Fruit fly (Drosophila melanogaster) whole organism, prepupa: ENCODE data around the gene ome.

Source experiments
- CG11294 ChIP-seq: fragments of 200-800 bp; sonication (Bioruptor generic); IDR thresholded peaks from 2 replicates; pipeline ENCODE4 v1.3.6; 2022; ENCODE audit warnings: missing biosample characterization, missing genetic modification characterization
- CG11762 ChIP-seq: fragments of 200-800 bp; sonication (Bioruptor generic); optimal IDR thresholded peaks from 3 replicates; lab custom pipeline; 2016; ENCODE audit warnings: missing biosample characterization, missing genetic modification characterization; ENCODE audit not compliant: insufficient read depth
- CG11902 ChIP-seq: fragments of 200-800 bp; sonication (Bioruptor generic); optimal IDR thresholded peaks from 3 replicates; lab custom pipeline; 2016; ENCODE audit warnings: missing biosample characterization, missing genetic modification characterization
- CG15336 ChIP-seq: fragments of 200-800 bp; sonication (Bioruptor generic); IDR thresholded peaks from 2 replicates; pipeline ENCODE4 v1.3.6; 2022; ENCODE audit warnings: missing biosample characterization, missing genetic modification characterization
- CG16779 ChIP-seq: fragments of 200-800 bp; sonication (Bioruptor generic); optimal IDR thresholded peaks from 3 replicates; lab custom pipeline; 2017; ENCODE audit warnings: missing biosample characterization, mild to moderate bottlenecking, missing genetic modification characterization
- CG3032 ChIP-seq: fragments of 200-800 bp; optimal IDR thresholded peaks from 2 replicates; lab custom pipeline; 2019; ENCODE audit warnings: missing biosample characterization, mild to moderate bottlenecking, missing genetic modification characterization, moderate library complexity
- CG31627 ChIP-seq: fragments of 200-800 bp; sonication (Bioruptor generic); optimal IDR thresholded peaks from 3 replicates; lab custom pipeline; 2016; ENCODE audit warnings: missing biosample characterization, missing genetic modification characterization
- CG34406 ChIP-seq: fragments of 200-800 bp; sonication (Bioruptor generic); optimal IDR thresholded peaks from 3 replicates; lab custom pipeline; 2016; ENCODE audit warnings: missing biosample characterization, missing genetic modification characterization
- CG3919 ChIP-seq: fragments of 200-800 bp; sonication (Bioruptor generic); optimal IDR thresholded peaks from 3 replicates; lab custom pipeline; 2016; ENCODE audit warnings: missing biosample characterization, missing genetic modification characterization
- CG6163 ChIP-seq: fragments of 200-800 bp; sonication (Bioruptor generic); IDR thresholded peaks from 3 replicates; pipeline ENCODE4 v1.3.6; 2022; ENCODE audit warnings: missing biosample characterization, missing genetic modification characterization
- CG6854 ChIP-seq: fragments of 200-800 bp; sonication (Bioruptor generic); optimal IDR thresholded peaks from 2 replicates; lab custom pipeline; 2017; ENCODE audit warnings: missing biosample characterization, mild to moderate bottlenecking, missing genetic modification characterization
- CG8319 ChIP-seq: fragments of 200-800 bp; sonication (Bioruptor generic); optimal IDR thresholded peaks from 3 replicates; lab custom pipeline; 2016; ENCODE audit warnings: missing biosample characterization, missing genetic modification characterization
- CG8632 ChIP-seq: fragments of 200-800 bp; sonication (Bioruptor generic); optimal IDR thresholded peaks from 3 replicates; lab custom pipeline; 2016; ENCODE audit warnings: missing biosample characterization, missing genetic modification characterization
- Eip75B ChIP-seq: fragments of 200-800 bp; sonication (Bioruptor generic); optimal IDR thresholded peaks from 3 replicates; lab custom pipeline; 2016; ENCODE audit warnings: missing biosample characterization, missing genetic modification characterization
- Eip78C ChIP-seq: fragments of 200-800 bp; sonication (Bioruptor generic); peaks from one replicate; lab custom pipeline; 2016; ENCODE audit warnings: missing biosample characterization, missing genetic modification characterization
- Eip93F ChIP-seq: fragments of 200-800 bp; sonication (Bioruptor generic); optimal IDR thresholded peaks from 2 replicates; lab custom pipeline; 2016; ENCODE audit warnings: missing biosample characterization, mild to moderate bottlenecking, missing genetic modification characterization
- Ets21C ChIP-seq: fragments of 200-800 bp; sonication (Bioruptor generic); optimal IDR thresholded peaks from 3 replicates; lab custom pipeline; 2016; ENCODE audit warnings: missing biosample characterization, missing genetic modification characterization
- Gug ChIP-seq: fragments of 200-800 bp; sonication (Bioruptor generic); IDR thresholded peaks from 2 replicates; pipeline ENCODE4 v1.3.6; 2022; ENCODE audit warnings: missing biosample characterization, missing genetic modification characterization
- Hr38 ChIP-seq: sonication (Bioruptor generic); optimal IDR thresholded peaks from 2 replicates; lab custom pipeline; 2016; ENCODE audit warnings: missing biosample characterization, missing genetic modification characterization
- Hr39 ChIP-seq: fragments of 200-800 bp; sonication (Bioruptor generic); optimal IDR thresholded peaks from 2 replicates; lab custom pipeline; 2016; ENCODE audit warnings: missing biosample characterization, missing genetic modification characterization
- Hr4 ChIP-seq: fragments of 200-800 bp; sonication (Bioruptor generic); optimal IDR thresholded peaks from 3 replicates; lab custom pipeline; 2016; ENCODE audit warnings: missing biosample characterization, missing genetic modification characterization
- Smox ChIP-seq: fragments of 200-800 bp; sonication (Bioruptor generic); optimal IDR thresholded peaks from 3 replicates; lab custom pipeline; 2016; ENCODE audit warnings: missing biosample characterization, missing genetic modification characterization
- Sox102F ChIP-seq: fragments of 200-800 bp; sonication (Bioruptor generic); optimal IDR thresholded peaks from 2 replicates; lab custom pipeline; 2016; ENCODE audit warnings: missing biosample characterization, mild to moderate bottlenecking, missing genetic modification characterization
- Sox14 ChIP-seq: fragments of 200-800 bp; sonication (Bioruptor generic); optimal IDR thresholded peaks from 3 replicates; lab custom pipeline; 2016; ENCODE audit warnings: missing biosample characterization, missing genetic modification characterization
- achi ChIP-seq: fragments of 200-800 bp; sonication (Bioruptor generic); optimal IDR thresholded peaks from 3 replicates; lab custom pipeline; 2016; ENCODE audit warnings: missing biosample characterization, missing genetic modification characterization
- acj6 ChIP-seq: fragments of 200-800 bp; sonication (Bioruptor generic); optimal IDR thresholded peaks from 3 replicates; lab custom pipeline; 2016; ENCODE audit warnings: missing biosample characterization, missing genetic modification characterization
- dac ChIP-seq: fragments of 200-800 bp; sonication (Bioruptor generic); optimal IDR thresholded peaks from 2 replicates; lab custom pipeline; 2017; ENCODE audit warnings: missing biosample characterization, mild to moderate bottlenecking, missing genetic modification characterization
- eg ChIP-seq: fragments of 200-800 bp; sonication (Bioruptor generic); IDR thresholded peaks from 3 replicates; pipeline ENCODE4 v1.3.6; 2022; ENCODE audit warnings: missing biosample characterization, missing genetic modification characterization
- fd59A ChIP-seq: fragments of 200-800 bp; sonication (Bioruptor generic); optimal IDR thresholded peaks from 2 replicates; lab custom pipeline; 2017; ENCODE audit warnings: missing biosample characterization, mild to moderate bottlenecking, missing genetic modification characterization, missing genetic modification reagents
- fd85E ChIP-seq: fragments of 200-800 bp; sonication (Bioruptor generic); optimal IDR thresholded peaks from 3 replicates; lab custom pipeline; 2016; ENCODE audit warnings: missing biosample characterization, missing genetic modification characterization
- fkh ChIP-seq: fragments of 200-800 bp; sonication (Bioruptor generic); optimal IDR thresholded peaks from 3 replicates; lab custom pipeline; 2017; ENCODE audit warnings: missing biosample characterization, mild to moderate bottlenecking, missing genetic modification characterization, moderate library complexity
- lz ChIP-seq: fragments of 200-800 bp; sonication (Bioruptor generic); optimal IDR thresholded peaks from 3 replicates; lab custom pipeline; 2016; ENCODE audit warnings: missing biosample characterization, missing genetic modification characterization
- net ChIP-seq: fragments of 200-800 bp; sonication (Bioruptor generic); optimal IDR thresholded peaks from 3 replicates; lab custom pipeline; 2016; ENCODE audit warnings: missing biosample characterization, missing genetic modification characterization
- pdm3 ChIP-seq: fragments of 200-800 bp; sonication (Bioruptor generic); optimal IDR thresholded peaks from 3 replicates; lab custom pipeline; 2016; ENCODE audit warnings: missing biosample characterization, missing genetic modification characterization
- salr ChIP-seq, 2 experiments: fragments of 200-800 bp; sonication (Bioruptor generic); optimal IDR thresholded peaks; 3 replicates each; lab custom pipeline; 2016 to 2018; ENCODE audit warnings: missing biosample characterization in 2 of 2, missing genetic modification characterization in 2 of 2, mild to moderate bottlenecking in 1 of 2
- spab ChIP-seq: fragments of 200-800 bp; sonication (Bioruptor generic); optimal IDR thresholded peaks from 2 replicates; lab custom pipeline; 2017; ENCODE audit warnings: missing biosample characterization, mild to moderate bottlenecking, missing genetic modification characterization, missing genetic modification reagents
- ss ChIP-seq, 2 experiments: fragments of 200-800 bp; sonication (Bioruptor generic); optimal IDR thresholded peaks; 2 replicates in 1 of 2; 3 replicates in 1 of 2; lab custom pipeline; 2017 to 2018; ENCODE audit warnings: mild to moderate bottlenecking in 2 of 2, missing biosample characterization in 2 of 2, missing genetic modification characterization in 2 of 2, moderate library complexity in 1 of 2
- svp ChIP-seq: fragments of 200-800 bp; sonication (Bioruptor generic); peaks from one replicate; lab custom pipeline; 2016; ENCODE audit warnings: missing biosample characterization, missing genetic modification characterization
- topi ChIP-seq: fragments of 200-800 bp; sonication (Bioruptor generic); optimal IDR thresholded peaks from 3 replicates; lab custom pipeline; 2016; ENCODE audit warnings: missing biosample characterization, missing genetic modification characterization
- vri ChIP-seq: fragments of 200-800 bp; sonication (Bioruptor generic); optimal IDR thresholded peaks from 3 replicates; lab custom pipeline; 2016; ENCODE audit warnings: missing biosample characterization, mild to moderate bottlenecking, missing genetic modification characterization

ome gene

dm6 chr3L:14775711-14776660, 103.3 kb downstream of the ome start, which contains the start of gene mop (continued):
- TF ChIP-seq dac (GFP tag; lab: Kevin White, UChicago) = no peak
- no peak for TF ChIP-seq fd59A (GFP tag; lab: Kevin White, UChicago)
- TF ChIP-seq CG6163 = no peak
- no peak for TF ChIP-seq acj6 (GFP tag; lab: Kevin White, UChicago)
- TF ChIP-seq pdm3 (GFP tag; lab: Kevin White, UChicago) = no peak
- TF ChIP-seq spab (GFP tag; lab: Kevin White, UChicago) = no peak
- no peak for TF ChIP-seq Hr39
- peak; percentile 19 for TF ChIP-seq CG3032
- TF ChIP-seq CG15336 (GFP tag; lab: Robert Waterston, UW) = 0 out of 2 replicates have a peak, but pooled peaks have one; percentile 23
- no peak for TF ChIP-seq CG34406 (GFP tag; lab: Kevin White, UChicago)
- no peak; the same call in 1 of the 3 replicates for TF ChIP-seq eg (GFP tag; lab: Robert Waterston, UW)
- TF ChIP-seq Smox (GFP tag; lab: Kevin White, UChicago) = no peak
- peak; percentile 32 for TF ChIP-seq CG6854 (GFP tag; lab: Kevin White, UChicago)
- TF ChIP-seq CG31627 (GFP tag; lab: Kevin White, UChicago) = peak; percentile 19
- TF ChIP-seq achi (GFP tag; lab: Kevin White, UChicago) = no peak
- TF ChIP-seq CG8632 (GFP tag; lab: Kevin White, UChicago) = no peak
- TF ChIP-seq Eip93F (GFP tag; lab: Kevin White, UChicago) = no peak
- no peak for TF ChIP-seq CG11902 (GFP tag; lab: Kevin White, UChicago)
- TF ChIP-seq vri (GFP tag; lab: Kevin White, UChicago) = no peak

- no peak for TF ChIP-seq CG3032
- peak; percentile 88 for TF ChIP-seq svp (GFP tag; lab: Kevin White, UChicago)
- TF ChIP-seq Eip78C = peak; percentile 41
- TF ChIP-seq, all 60 proteins: peak for 2
Measured at dm6 chr3L:14779289-14779688, 106.7 kb downstream of the ome start.

dm6 chr3L:14780187-14780586, 107.5 kb downstream of the ome start:
- peak; percentile 28 for TF ChIP-seq CG16779 (tag; lab: Kevin White, UChicago)
- TF ChIP-seq fkh (GFP tag; lab: Kevin White, UChicago) = peak; percentile 92
- TF ChIP-seq Gug (GFP tag; lab: Robert Waterston, UW) = no peak
- TF ChIP-seq vri (GFP tag; lab: Kevin White, UChicago) = peak; percentile 21
- peak; percentile 52 for TF ChIP-seq svp (GFP tag; lab: Kevin White, UChicago)
- TF ChIP-seq CG31627 (GFP tag; lab: Kevin White, UChicago) = no peak
- TF ChIP-seq dac (GFP tag; lab: Kevin White, UChicago) = no peak
- TF ChIP-seq Smox (GFP tag; lab: Kevin White, UChicago) = no peak
- no peak for TF ChIP-seq Eip75B (GFP tag; lab: Kevin White, UChicago)
- TF ChIP-seq Eip93F (GFP tag; lab: Kevin White, UChicago) = no peak
- TF ChIP-seq fd85E (GFP tag; lab: Kevin White, UChicago) = no peak
- no peak for TF ChIP-seq CG11762 (GFP tag; lab: Kevin White, UChicago)

- TF ChIP-seq CG6854 (GFP tag; lab: Kevin White, UChicago) (peak; percentile 89), spab (GFP tag; lab: Kevin White, UChicago) (peak; percentile 40), CG8319 (GFP tag; lab: Kevin White, UChicago) (peak; percentile 55), Hr38 (GFP tag; lab: Kevin White, UChicago) (no peak), CG6163 (peak; percentile 80), topi (peak; percentile 58), eg (GFP tag; lab: Robert Waterston, UW) (peak; percentile 68), CG3919 (GFP tag; lab: Kevin White, UChicago) (peak; percentile 67), Smox (GFP tag; lab: Kevin White, UChicago) (no peak), fd85E (GFP tag; lab: Kevin White, UChicago) (peak; percentile 19), CG31627 (GFP tag; lab: Kevin White, UChicago) (peak; percentile 57), lz (GFP tag; lab: Kevin White, UChicago) (peak; percentile 52), ss (GFP tag; optimal IDR thresholded peaks at IDR 0.05; lab: Kevin White, UChicago) (peak; percentile 89 to 96), Hr4 (peak; percentile 68), CG8632 (GFP tag; lab: Kevin White, UChicago) (peak; percentile 75), CG11902 (GFP tag; lab: Kevin White, UChicago) (peak; percentile 53), Sox14 (GFP tag; lab: Kevin White, UChicago) (peak; percentile 54), Sox102F (peak; percentile 38), Ets21C (peak; percentile 33), salr (GFP tag; optimal IDR thresholded peaks at IDR 0.05; lab: Kevin White, UChicago) (peak; percentile 51 to 70), net (GFP tag; lab: Kevin White, UChicago) (peak; percentile 56), CG11294 (GFP tag; lab: Robert Waterston, UW) (no peak), CG15336 (GFP tag; lab: Robert Waterston, UW) (peak; percentile 51)
Measured at dm6 chr3L:14781082-14781862, 108.6 kb downstream of the ome start.
